Fruit fly (Drosophila melanogaster) Kc167 (cell line): ENCODE data around the gene CG6656.

Source experiments
- Myc ChIP-seq: fragments of >200 bp; optimal IDR thresholded peaks from 2 replicates; lab custom pipeline; 2017; ENCODE audit warnings: missing external identifiers
- Sin3A ChIP-seq: fragments of >200 bp; optimal IDR thresholded peaks from 2 replicates; lab custom pipeline; 2018; ENCODE audit warnings: missing external identifiers
- h ChIP-seq: fragments of >200 bp; optimal IDR thresholded peaks from 3 replicates; lab custom pipeline; 2018; ENCODE audit warnings: missing external identifiers
- insv ChIP-seq: fragments of >200 bp; optimal IDR thresholded peaks from 3 replicates; lab custom pipeline; 2018; ENCODE audit warnings: missing external identifiers
- psq ChIP-seq: fragments of >200 bp; optimal IDR thresholded peaks from 2 replicates; lab custom pipeline; 2017; ENCODE audit warnings: missing external identifiers
- ttk ChIP-seq: sonication (Bioruptor generic); optimal IDR thresholded peaks from 2 replicates; lab custom pipeline; 2017; ENCODE audit warnings: missing external identifiers

CG6656 gene

dm6 chr3R:21874982-21875466 lies at the start of gene CG6656:
Gene CG6656 (plus strand): TSS chr3R:21875293.
- TF ChIP-seq Sin3A (lab: Kevin White, UChicago) (no peak), ttk (lab: Kevin White, UChicago) (no peak)

- TF ChIP-seq ttk (lab: Kevin White, UChicago) (no peak), Sin3A (lab: Kevin White, UChicago) (no peak), psq (lab: Kevin White, UChicago) (no peak), insv (lab: Kevin White, UChicago) (no peak), Myc (lab: Kevin White, UChicago) (no peak), h (no peak)
Measured at dm6 chr3R:21825775-21826558, 49.1 kb upstream of the CG6656 start.

- TF ChIP-seq Myc (lab: Kevin White, UChicago) (no peak), ttk (lab: Kevin White, UChicago) (no peak), h (no peak), psq (lab: Kevin White, UChicago) (no peak)
Measured at dm6 chr3R:21827453-21828039, 47.5 kb upstream of the CG6656 start.

- no peak for TF ChIP-seq psq (lab: Kevin White, UChicago)
- TF ChIP-seq ttk (lab: Kevin White, UChicago): no peak
- no peak for TF ChIP-seq Myc (lab: Kevin White, UChicago)
- TF ChIP-seq Sin3A (lab: Kevin White, UChicago): no peak
- TF ChIP-seq insv (lab: Kevin White, UChicago): no peak
- no peak for TF ChIP-seq h
Measured at dm6 chr3R:21828040-21828526, 47.0 kb upstream of the CG6656 start.

- no peak for TF ChIP-seq psq (lab: Kevin White, UChicago)
- TF ChIP-seq Myc (lab: Kevin White, UChicago): no peak
- TF ChIP-seq h: no peak
- no peak for TF ChIP-seq Sin3A (lab: Kevin White, UChicago)
- no peak for TF ChIP-seq ttk (lab: Kevin White, UChicago)
Measured at dm6 chr3R:21828785-21829486, 46.2 kb upstream of the CG6656 start.

- no peak for TF ChIP-seq insv (lab: Kevin White, UChicago)
Measured at dm6 chr3R:21829487-21829957, 45.6 kb upstream of the CG6656 start.

- TF ChIP-seq ttk (lab: Kevin White, UChicago) (no peak), Sin3A (lab: Kevin White, UChicago) (no peak), h (no peak), psq (lab: Kevin White, UChicago) (no peak), insv (lab: Kevin White, UChicago) (no peak), Myc (lab: Kevin White, UChicago) (no peak)
Measured at dm6 chr3R:21830303-21830707, 44.8 kb upstream of the CG6656 start.

- TF ChIP-seq Myc (lab: Kevin White, UChicago) (no peak), psq (lab: Kevin White, UChicago) (no peak), ttk (lab: Kevin White, UChicago) (no peak)
Measured at dm6 chr3R:21831040-21831439, 44.1 kb upstream of the CG6656 start.

- TF ChIP-seq ttk (lab: Kevin White, UChicago) (no peak), insv (lab: Kevin White, UChicago) (no peak)
Measured at dm6 chr3R:21832203-21832602, 42.9 kb upstream of the CG6656 start, which contains the start of gene Gr93a. Gene Gr93a (plus strand): TSS chr3R:21832503.

- no peak for TF ChIP-seq psq (lab: Kevin White, UChicago)
- no peak for TF ChIP-seq Sin3A (lab: Kevin White, UChicago)
- no peak for TF ChIP-seq Myc (lab: Kevin White, UChicago)
- TF ChIP-seq ttk (lab: Kevin White, UChicago): no peak
- TF ChIP-seq h: no peak
- no peak for TF ChIP-seq insv (lab: Kevin White, UChicago)
Measured at dm6 chr3R:21834234-21835070, 40.6 kb upstream of the CG6656 start.

- TF ChIP-seq insv (lab: Kevin White, UChicago) (no peak), psq (lab: Kevin White, UChicago) (no peak), Myc (lab: Kevin White, UChicago) (no peak), h (no peak), Sin3A (lab: Kevin White, UChicago) (no peak), ttk (lab: Kevin White, UChicago) (no peak)
Measured at dm6 chr3R:21835388-21836200, 39.5 kb upstream of the CG6656 start.
